Worm (Caenorhabditis elegans) whole organism, early embryonic: ENCODE measurements around the gene M01F1.4.

Experiments
- B0310.2 ChIP-seq: sonication (generic microtip); optimal IDR thresholded peaks from 2 replicates; lab custom pipeline; 2016; ENCODE audit warnings: mild to moderate bottlenecking, missing genetic modification characterization, missing compliant biosample characterization
- F13C5.2 ChIP-seq: sonication (generic microtip); optimal IDR thresholded peaks from 2 replicates; lab custom pipeline; 2017; ENCODE audit warnings: mild to moderate bottlenecking, missing genetic modification characterization, inconsistent platforms, missing compliant biosample characterization
- aly-1 ChIP-seq: sonication (generic microtip); optimal IDR thresholded peaks from 2 replicates; lab custom pipeline; 2016; ENCODE audit warnings: missing genetic modification characterization, missing compliant biosample characterization
- ama-1 ChIP-seq: fragments of 150-350 bp; optimal IDR thresholded peaks from 2 replicates; lab custom pipeline; 2014
- ceh-36 ChIP-seq: sonication (generic microtip); optimal IDR thresholded peaks from 2 replicates; lab custom pipeline; 2016; ENCODE audit warnings: missing genetic modification characterization, inconsistent platforms, missing compliant biosample characterization
- ets-7 ChIP-seq: sonication (generic microtip); optimal IDR thresholded peaks from 2 replicates; lab custom pipeline; 2016; ENCODE audit warnings: missing genotype, missing genetic modification characterization, missing compliant biosample characterization
- hmbx-1 ChIP-seq: sonication (generic microtip); optimal IDR thresholded peaks from 2 replicates; lab custom pipeline; 2016; ENCODE audit warnings: mild to moderate bottlenecking, missing genetic modification characterization, missing compliant biosample characterization
- hnd-1 ChIP-seq: sonication (generic microtip); optimal IDR thresholded peaks from 2 replicates; lab custom pipeline; 2016; ENCODE audit warnings: missing genetic modification characterization, missing compliant biosample characterization
- pes-1 ChIP-seq: fragments of 200-800 bp; sonication (Bioruptor generic); IDR thresholded peaks from 2 replicates; pipeline ENCODE4 v1.3.6; 2022; ENCODE audit warnings: missing genetic modification reagents, missing genetic modification characterization, missing compliant biosample characterization
- scrt-1 ChIP-seq: fragments of 200-800 bp; sonication (Bioruptor generic); IDR thresholded peaks from 2 replicates; pipeline ENCODE4 v1.3.6; 2022; ENCODE audit warnings: missing genetic modification characterization, missing compliant biosample characterization
- sea-1 ChIP-seq: fragments of 200-800 bp; sonication (Bioruptor generic); conservative IDR thresholded peaks from 2 replicates; pipeline ENCODE4 v1.3.6; 2022; ENCODE audit warnings: missing genetic modification characterization, missing compliant biosample characterization
- tbx-11 ChIP-seq: fragments of 200-800 bp; sonication (Bioruptor generic); IDR thresholded peaks from 2 replicates; pipeline ENCODE4 v1.3.6; 2022; ENCODE audit warnings: missing genetic modification characterization, missing compliant biosample characterization
- tbx-37 ChIP-seq: fragments of 200-800 bp; sonication (Bioruptor generic); conservative IDR thresholded peaks from 2 replicates; pipeline ENCODE4 v1.3.6; 2022; ENCODE audit warnings: missing genetic modification reagents, missing genetic modification characterization, missing compliant biosample characterization

ce11 chrIII:3478795-3479398 lies 30.9 kb downstream of the M01F1.4 start:
- no peak for TF ChIP-seq ceh-36 (tag; lab: Kevin White, UChicago)
- no peak for TF ChIP-seq ama-1
- no peak for TF ChIP-seq B0310.2 (tag; lab: Kevin White, UChicago)
- no peak for TF ChIP-seq ets-7 (tag; lab: Kevin White, UChicago)
- no peak for TF ChIP-seq aly-1 (tag; lab: Kevin White, UChicago)
- TF ChIP-seq sea-1 (GFP tag; lab: Robert Waterston, UW) = no peak
- TF ChIP-seq pes-1 (GFP tag; lab: Robert Waterston, UW) = no peak
- no peak for TF ChIP-seq tbx-37 (GFP tag; lab: Robert Waterston, UW)
- no peak for TF ChIP-seq tbx-11 (GFP tag; lab: Robert Waterston, UW)
- no peak for TF ChIP-seq F13C5.2
- no peak for TF ChIP-seq hmbx-1
- TF ChIP-seq scrt-1 (GFP tag; lab: Robert Waterston, UW) = no peak
- TF ChIP-seq hnd-1 = no peak
